Worm (Caenorhabditis elegans) whole organism, L2 larva: ENCODE measurements around the gene F46B6.4.

Experiments
- ZK546.5 ChIP-seq: sonication (generic microtip); optimal IDR thresholded peaks from 2 replicates; lab custom pipeline; 2017; ENCODE audit warnings: missing biosample characterization, missing genetic modification characterization
- dmd-4 ChIP-seq: sonication (generic microtip); optimal IDR thresholded peaks from 2 replicates; lab custom pipeline; 2017; ENCODE audit warnings: missing biosample characterization, missing genetic modification characterization
- lin-39 ChIP-seq: fragments of 150-350 bp; optimal IDR thresholded peaks from 2 replicates; lab custom pipeline; 2014; ENCODE audit warnings: missing biosample characterization, missing genetic modification reagents, missing genetic modification characterization
- sma-3 ChIP-seq: sonication (generic microtip); optimal IDR thresholded peaks from 2 replicates; lab custom pipeline; 2016; ENCODE audit warnings: missing genetic modification reagents, missing genetic modification characterization, missing compliant biosample characterization
- unc-62 ChIP-seq: fragments of 150-350 bp; optimal IDR thresholded peaks from 2 replicates; lab custom pipeline; 2014; ENCODE audit warnings: missing biosample characterization, missing genetic modification reagents, missing genetic modification characterization

ce11 chrV:9740858-9741257, 38.5 kb downstream of the F46B6.4 start, which contains the start of gene sta-2:
- TF ChIP-seq sma-3 (peak; percentile 72), ZK546.5 (tag; lab: Kevin White, UChicago) (no peak), lin-39 (tag; lab: Kevin White, UChicago) (no peak), unc-62 (no peak), dmd-4 (tag; lab: Kevin White, UChicago) (no peak)
